Worm (Caenorhabditis elegans) whole organism, L1 larva: ENCODE results near the gene his-7.

Source experiments
- C16A3.4 ChIP-seq: fragments of 150-350 bp; optimal IDR thresholded peaks from 2 replicates; lab custom pipeline; 2014; ENCODE audit warnings: missing biosample characterization, missing genetic modification characterization
- Y116A8C.19 ChIP-seq: sonication (generic microtip); optimal IDR thresholded peaks from 2 replicates; lab custom pipeline; 2016; ENCODE audit warnings: missing compliant biosample characterization, missing genetic modification characterization, borderline replicate concordance
- ceh-82 ChIP-seq, 3 experiments: fragments of 150-350 bp in 1 of 3; sonication (generic microtip) in 2 of 3; optimal IDR thresholded peaks; 2 replicates each; lab custom pipeline; 2014 to 2017; ENCODE audit warnings: missing biosample characterization in 3 of 3, missing genetic modification characterization in 3 of 3
- fkh-10 ChIP-seq: sonication (generic microtip); optimal IDR thresholded peaks from 2 replicates; lab custom pipeline; 2017; ENCODE audit warnings: missing biosample characterization, missing genetic modification reagents, missing genetic modification characterization
- hlh-17 ChIP-seq: fragments of 200-800 bp; sonication (Bioruptor generic); optimal IDR thresholded peaks from 2 replicates; lab custom pipeline; 2018; ENCODE audit warnings: missing genetic modification characterization, mild to moderate bottlenecking, missing compliant biosample characterization, moderate library complexity, borderline replicate concordance
- lin-13 ChIP-seq: fragments of 150-350 bp; optimal IDR thresholded peaks from 2 replicates; lab custom pipeline; 2014; ENCODE audit warnings: missing biosample characterization, missing genetic modification reagents, missing genetic modification characterization
- lin-15B ChIP-seq: fragments of 150-350 bp; sonication (generic microtip); optimal IDR thresholded peaks from 3 replicates; lab custom pipeline; 2014; ENCODE audit warnings: missing biosample characterization, missing genetic modification characterization
- lin-35 ChIP-seq, 2 experiments: fragments of 150-350 bp; optimal IDR thresholded peaks; 2 replicates each; lab custom pipeline; 2014; ENCODE audit warnings: missing biosample characterization in 2 of 2, missing genetic modification characterization in 2 of 2, missing genetic modification reagents in 2 of 2
- lin-39 ChIP-seq: fragments of 150-350 bp; optimal IDR thresholded peaks from 2 replicates; lab custom pipeline; 2014; ENCODE audit warnings: missing biosample characterization, missing genetic modification reagents, missing genetic modification characterization
- tbx-2 ChIP-seq: sonication (generic microtip); optimal IDR thresholded peaks from 2 replicates; lab custom pipeline; 2016; ENCODE audit warnings: missing genetic modification characterization, missing compliant biosample characterization
- unc-130 ChIP-seq: fragments of 150-350 bp; optimal IDR thresholded peaks from 2 replicates; lab custom pipeline; 2017; ENCODE audit warnings: missing biosample characterization, missing genetic modification characterization, inconsistent platforms
- unc-62 ChIP-seq: fragments of 150-350 bp; optimal IDR thresholded peaks from 2 replicates; lab custom pipeline; 2014; ENCODE audit warnings: missing biosample characterization, missing genetic modification reagents, missing genetic modification characterization
- zag-1 ChIP-seq: fragments of 150-350 bp; optimal IDR thresholded peaks from 2 replicates; lab custom pipeline; 2014; ENCODE audit warnings: missing biosample characterization, missing genetic modification characterization

DNA sequence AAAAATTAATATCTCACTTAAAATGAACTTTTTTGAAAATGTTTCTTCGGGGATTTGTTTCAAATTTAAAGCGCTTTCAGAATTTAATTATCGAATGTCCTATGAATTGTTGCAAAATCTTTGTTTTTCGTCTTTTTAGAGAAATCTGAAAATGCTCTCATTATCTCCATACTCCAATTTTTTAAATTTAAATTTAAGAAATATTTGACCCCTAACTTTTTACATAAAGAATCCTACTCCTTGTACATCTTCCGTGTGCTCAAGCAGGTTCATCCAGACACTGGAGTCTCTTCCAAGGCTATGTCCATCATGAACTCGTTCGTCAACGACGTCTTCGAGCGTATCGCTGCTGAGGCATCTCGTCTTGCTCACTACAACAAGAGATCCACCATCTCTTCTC lies 3.0 kb downstream of the his-7 start, which contains the start of gene his-39:
- TF ChIP-seq zag-1 (tag; lab: Kevin White, UChicago) (no peak), hlh-17 (GFP tag; lab: Kevin White, UChicago) (no peak), lin-15B (tag; lab: Kevin White, UChicago) (no peak), C16A3.4 (tag; lab: Kevin White, UChicago) (no peak), unc-130 (tag; lab: Kevin White, UChicago) (no peak), unc-62 (GFP tag; lab: Kevin White, UChicago) (no peak), fkh-10 (GFP tag; lab: Kevin White, UChicago) (no peak), lin-13 (no peak), ceh-82 (tag; optimal IDR thresholded peaks at IDR 0.05; lab: Kevin White, UChicago) (no peak), Y116A8C.19 (tag; lab: Kevin White, UChicago) (no peak), lin-39 (no peak), lin-35 (GFP tag; optimal IDR thresholded peaks at IDR 0.05; lab: Kevin White, UChicago) (no peak), tbx-2 (tag; lab: Kevin White, UChicago) (no peak)
